Fruit fly (Drosophila melanogaster): ENCODE results near the gene Cpr78Cb.

DNA sequence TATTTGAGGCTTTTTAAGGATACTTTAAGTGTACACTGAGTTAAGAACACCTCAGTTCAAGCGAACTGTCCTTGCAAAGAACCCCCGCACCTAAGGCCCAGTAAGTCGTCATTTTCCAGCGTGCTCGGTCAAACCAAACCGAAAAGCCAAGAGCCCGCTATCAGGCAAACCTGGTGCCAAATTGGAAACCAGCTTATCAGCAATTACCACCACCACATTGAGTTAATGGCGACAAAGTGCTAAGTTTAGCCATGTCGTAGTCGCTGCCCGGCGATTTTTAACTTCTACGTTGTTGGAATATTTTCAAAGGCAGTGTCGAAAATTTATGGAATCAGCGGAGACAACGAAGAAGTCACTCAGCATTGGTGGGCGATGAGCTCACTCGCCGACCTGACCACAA is 11.6 kb upstream of the Cpr78Cb start:
- no peak for TF ChIP-seq CG32006 (GFP tag; optimal IDR thresholded peaks at IDR 0.05)
- no peak for TF ChIP-seq CG9139 (GFP tag; optimal IDR thresholded peaks at IDR 0.05)
- TF ChIP-seq CG6808 (GFP tag; optimal IDR thresholded peaks at IDR 0.05), result no peak
